Worm (Caenorhabditis elegans) whole organism, L4 larva: Measurements from ENCODE around the gene T15H9.5.

Experiments
- D1046.2 ChIP-seq: fragments of 200-800 bp; sonication (Bioruptor generic); IDR thresholded peaks from 2 replicates; pipeline ENCODE4 v1.3.6; 2022; ENCODE audit warnings: missing genetic modification characterization, missing compliant biosample characterization
- F37D6.2 ChIP-seq: sonication (generic microtip); optimal IDR thresholded peaks from 2 replicates; lab custom pipeline; 2016; ENCODE audit warnings: mild to moderate bottlenecking, missing genetic modification characterization, missing compliant biosample characterization
- F44E2.7 ChIP-seq: fragments of 200-800 bp; sonication (Bioruptor generic); IDR thresholded peaks from 2 replicates; pipeline ENCODE4 v2.1.2; 2022; ENCODE audit warnings: missing genetic modification characterization, missing compliant biosample characterization
- F49E8.2 ChIP-seq: sonication (generic microtip); optimal IDR thresholded peaks from 2 replicates; lab custom pipeline; 2016; ENCODE audit warnings: missing compliant biosample characterization, mild to moderate bottlenecking, missing genetic modification characterization, borderline replicate concordance
- Y5F2A.4 ChIP-seq: fragments of 200-800 bp; sonication (Bioruptor generic); optimal IDR thresholded peaks from 2 replicates; lab custom pipeline; 2018; ENCODE audit warnings: mild to moderate bottlenecking, missing genetic modification characterization, missing compliant biosample characterization
- Y75B8A.6 ChIP-seq: fragments of 200-800 bp; sonication (Bioruptor generic); IDR thresholded peaks from 2 replicates; pipeline ENCODE4 v1.3.6; 2022; ENCODE audit warnings: missing genetic modification reagents, missing genetic modification characterization, missing compliant biosample characterization
- ZK546.5 ChIP-seq, 2 experiments: sonication (generic microtip); optimal IDR thresholded peaks; 2 replicates each; lab custom pipeline; 2017; ENCODE audit warnings: missing biosample characterization in 2 of 2, missing genetic modification characterization in 2 of 2
- aha-1 ChIP-seq: fragments of 150-350 bp; peaks from one replicate; lab custom pipeline; 2014; ENCODE audit warnings: missing biosample characterization, missing genetic modification characterization
- aly-2 ChIP-seq: sonication (generic microtip); optimal IDR thresholded peaks from 2 replicates; lab custom pipeline; 2018; ENCODE audit warnings: missing biosample characterization, missing genetic modification characterization
- arid-1 ChIP-seq: fragments of 200-800 bp; sonication (Bioruptor generic); conservative IDR thresholded peaks from 2 replicates; pipeline ENCODE4 v1.3.6; 2022; ENCODE audit warnings: missing genetic modification reagents, missing genetic modification characterization, missing compliant biosample characterization
- ceh-28 ChIP-seq: fragments of 150-350 bp; optimal IDR thresholded peaks from 2 replicates; lab custom pipeline; 2014; ENCODE audit warnings: missing biosample characterization, missing genetic modification reagents, missing genetic modification characterization
- ces-1 ChIP-seq: fragments of 150-350 bp; sonication (generic microtip); optimal IDR thresholded peaks from 4 replicates; lab custom pipeline; 2014; ENCODE audit warnings: missing biosample characterization, missing genetic modification reagents, missing genetic modification characterization
- daf-16 ChIP-seq, 3 experiments: sonication (generic microtip); optimal IDR thresholded peaks; 2 replicates each; lab custom pipeline; 2016 to 2017; ENCODE audit warnings: missing genetic modification characterization in 3 of 3, missing genetic modification reagents in 3 of 3, mild to moderate bottlenecking in 2 of 3, missing compliant biosample characterization in 2 of 3, missing biosample characterization in 1 of 3, moderate library complexity in 1 of 3
- daf-19 ChIP-seq: fragments of 200-800 bp; sonication (Bioruptor generic); conservative IDR thresholded peaks from 2 replicates; pipeline ENCODE4 v1.3.6; 2022; ENCODE audit warnings: missing genetic modification characterization, missing compliant biosample characterization
- daf-8 ChIP-seq: fragments of 200-800 bp; sonication (Bioruptor generic); IDR thresholded peaks from 2 replicates; pipeline ENCODE4 v1.3.6; 2022; ENCODE audit warnings: missing genetic modification characterization, missing compliant biosample characterization
- dmd-8 ChIP-seq: fragments of 200-800 bp; sonication (Bioruptor generic); IDR thresholded peaks from 2 replicates; pipeline ENCODE4 v1.3.6; 2022; ENCODE audit warnings: missing genetic modification characterization, missing compliant biosample characterization
- dpl-1 ChIP-seq: fragments of 150-350 bp; optimal IDR thresholded peaks from 2 replicates; lab custom pipeline; 2014; ENCODE audit warnings: missing biosample characterization, missing genetic modification reagents, missing genetic modification characterization
- duxl-1 ChIP-seq: sonication (generic microtip); optimal IDR thresholded peaks from 2 replicates; lab custom pipeline; 2016; ENCODE audit warnings: mild to moderate bottlenecking, missing genetic modification characterization, moderate library complexity, missing compliant biosample characterization; ENCODE audit not compliant: poor library complexity
- dve-1 ChIP-seq: sonication (generic microtip); optimal IDR thresholded peaks from 2 replicates; lab custom pipeline; 2017; ENCODE audit warnings: antibody characterized with exemption, mild to moderate bottlenecking, missing genetic modification characterization, missing compliant biosample characterization; ENCODE audit not compliant: insufficient read depth
- egl-43 ChIP-seq: fragments of 200-800 bp; sonication (Bioruptor generic); IDR thresholded peaks from 2 replicates; pipeline ENCODE4 v1.3.6; 2022; ENCODE audit warnings: missing genetic modification reagents, missing genetic modification characterization, missing compliant biosample characterization
- fos-1 ChIP-seq: fragments of 150-350 bp; optimal IDR thresholded peaks from 2 replicates; lab custom pipeline; 2014; ENCODE audit warnings: missing biosample characterization, missing genetic modification characterization
- hif-1 ChIP-seq, 2 experiments: sonication (generic microtip); optimal IDR thresholded peaks; 2 replicates each; lab custom pipeline; 2016 to 2017; ENCODE audit warnings: missing compliant biosample characterization in 2 of 2, missing genetic modification characterization in 2 of 2, missing genetic modification reagents in 2 of 2, missing genotype in 2 of 2, mild to moderate bottlenecking in 1 of 2
- hlh-30 ChIP-seq: sonication (generic microtip); optimal IDR thresholded peaks from 2 replicates; lab custom pipeline; 2017; ENCODE audit warnings: antibody characterized with exemption, mild to moderate bottlenecking, missing genetic modification characterization, missing compliant biosample characterization; ENCODE audit not compliant: insufficient read depth
- lin-1 ChIP-seq: fragments of 200-800 bp; sonication (Bioruptor generic); IDR thresholded peaks from 2 replicates; pipeline ENCODE4 v1.3.6; 2022; ENCODE audit warnings: missing genetic modification reagents, missing genetic modification characterization, missing compliant biosample characterization
- lin-13 ChIP-seq: fragments of 150-350 bp; optimal IDR thresholded peaks from 2 replicates; lab custom pipeline; 2014; ENCODE audit warnings: missing biosample characterization, missing genetic modification reagents, missing genetic modification characterization
- lin-15B ChIP-seq: fragments of 150-350 bp; sonication (generic microtip); optimal IDR thresholded peaks from 3 replicates; lab custom pipeline; 2014; ENCODE audit warnings: missing biosample characterization, missing genetic modification characterization
- lin-38 ChIP-seq: fragments of 200-800 bp; sonication (Bioruptor generic); IDR thresholded peaks from 2 replicates; pipeline ENCODE4 v1.3.6; 2022; ENCODE audit warnings: missing genetic modification reagents, missing genetic modification characterization, missing compliant biosample characterization
- lin-39 ChIP-seq: fragments of 150-350 bp; optimal IDR thresholded peaks from 2 replicates; lab custom pipeline; 2014; ENCODE audit warnings: missing biosample characterization, missing genetic modification reagents, missing genetic modification characterization
- mdt-29 ChIP-seq: fragments of 200-800 bp; sonication (Bioruptor generic); IDR thresholded peaks from 2 replicates; pipeline ENCODE4 v1.3.6; 2022; ENCODE audit warnings: missing genetic modification reagents, missing genetic modification characterization, missing compliant biosample characterization
- mep-1 ChIP-seq: fragments of 150-350 bp; sonication (generic microtip); optimal IDR thresholded peaks from 3 replicates; lab custom pipeline; 2014; ENCODE audit warnings: missing biosample characterization, missing genetic modification characterization
- mxl-3 ChIP-seq: fragments of 200-800 bp; sonication (Bioruptor generic); optimal IDR thresholded peaks from 2 replicates; lab custom pipeline; 2018; ENCODE audit warnings: mild to moderate bottlenecking, missing genetic modification characterization, missing compliant biosample characterization
- nhr-11 ChIP-seq: fragments of 150-350 bp; optimal IDR thresholded peaks from 2 replicates; lab custom pipeline; 2014; ENCODE audit warnings: missing biosample characterization, missing genetic modification characterization
- nhr-25 ChIP-seq: sonication (generic microtip); optimal IDR thresholded peaks from 2 replicates; lab custom pipeline; 2017; ENCODE audit warnings: missing genetic modification characterization, mild to moderate bottlenecking, missing compliant biosample characterization, antibody characterized with exemption, moderate library complexity, borderline replicate concordance; ENCODE audit not compliant: insufficient read depth
- nhr-48 ChIP-seq: sonication (generic microtip); optimal IDR thresholded peaks from 2 replicates; lab custom pipeline; 2016; ENCODE audit warnings: mild to moderate bottlenecking, missing genetic modification characterization, missing compliant biosample characterization
- nhr-6 ChIP-seq: fragments of 150-350 bp; optimal IDR thresholded peaks from 2 replicates; lab custom pipeline; 2014; ENCODE audit warnings: missing biosample characterization, missing genetic modification characterization
- nhr-77 ChIP-seq: fragments of 150-350 bp; optimal IDR thresholded peaks from 2 replicates; lab custom pipeline; 2014; ENCODE audit warnings: missing biosample characterization, missing genetic modification characterization
- php-3 ChIP-seq: fragments of 200-800 bp; sonication (Bioruptor generic); IDR thresholded peaks from 2 replicates; pipeline ENCODE4 v1.3.6; 2022; ENCODE audit warnings: missing genetic modification reagents, missing genetic modification characterization, missing compliant biosample characterization
- rbr-2 ChIP-seq: sonication (generic microtip); optimal IDR thresholded peaks from 2 replicates; lab custom pipeline; 2016; ENCODE audit warnings: missing genotype, missing genetic modification characterization, missing compliant biosample characterization
- set-16 ChIP-seq: fragments of 200-800 bp; sonication (Bioruptor generic); IDR thresholded peaks from 2 replicates; pipeline ENCODE4 v1.3.6; 2022; ENCODE audit warnings: missing genetic modification reagents, missing genetic modification characterization, missing compliant biosample characterization
- skn-1 ChIP-seq: fragments of 150-350 bp; optimal IDR thresholded peaks from 2 replicates; lab custom pipeline; 2014; ENCODE audit warnings: missing biosample characterization, missing genetic modification characterization
- snpc-1.2 ChIP-seq: fragments of 200-800 bp; sonication (Bioruptor generic); IDR thresholded peaks from 2 replicates; pipeline ENCODE4 v1.3.6; 2022; ENCODE audit warnings: missing genetic modification reagents, missing genetic modification characterization, missing compliant biosample characterization
- tra-1 ChIP-seq: fragments of 200-800 bp; sonication (Bioruptor generic); IDR thresholded peaks from 2 replicates; pipeline ENCODE4 v1.3.6; 2022; ENCODE audit warnings: missing genetic modification reagents, missing genetic modification characterization, missing compliant biosample characterization
- vab-7 ChIP-seq: fragments of 200-800 bp; sonication (Bioruptor generic); IDR thresholded peaks from 2 replicates; pipeline ENCODE4 v1.3.6; 2022; ENCODE audit warnings: missing genetic modification reagents, missing genetic modification characterization, missing compliant biosample characterization
- zfp-2 ChIP-seq: sonication (generic microtip); optimal IDR thresholded peaks from 2 replicates; lab custom pipeline; 2016; ENCODE audit warnings: mild to moderate bottlenecking, missing genetic modification characterization, missing compliant biosample characterization
- zip-11 ChIP-seq: fragments of 200-800 bp; sonication (Bioruptor generic); IDR thresholded peaks from 2 replicates; pipeline ENCODE4 v1.3.6; 2022; ENCODE audit warnings: missing genetic modification characterization, missing compliant biosample characterization
- zip-2 ChIP-seq: fragments of 150-350 bp; optimal IDR thresholded peaks from 2 replicates; lab custom pipeline; 2014; ENCODE audit warnings: missing biosample characterization, missing genetic modification characterization
- ztf-11 ChIP-seq: fragments of 150-350 bp; optimal IDR thresholded peaks from 2 replicates; lab custom pipeline; 2014; ENCODE audit warnings: missing biosample characterization, missing genetic modification characterization
- ztf-7 ChIP-seq: fragments of 150-350 bp; optimal IDR thresholded peaks from 2 replicates; lab custom pipeline; 2014; ENCODE audit warnings: missing biosample characterization, missing genetic modification characterization

The T15H9.5 gene

ce11 chrII:9604063-9604462, 7.2 kb downstream of the T15H9.5 start (continued):
- TF ChIP-seq lin-39 (tag; lab: Kevin White, UChicago) (no peak), php-3 (GFP tag; lab: Robert Waterston, UW) (no peak), mxl-3 (peak; percentile 34), arid-1 (GFP tag; lab: Robert Waterston, UW) (no peak), daf-8 (GFP tag; lab: Robert Waterston, UW) (no peak), set-16 (GFP tag; lab: Robert Waterston, UW) (no peak), ces-1 (GFP tag; lab: Kevin White, UChicago) (no peak), ztf-7 (tag; lab: Kevin White, UChicago) (no peak), snpc-1.2 (GFP tag; lab: Robert Waterston, UW) (no peak), lin-15B (tag; lab: Kevin White, UChicago) (no peak)

ce11 chrII:9603419-9603818, 7.8 kb downstream of the T15H9.5 start:
- TF ChIP-seq mep-1 (peak; percentile 96), tra-1 (GFP tag; lab: Robert Waterston, UW) (peak; percentile 97), mdt-29 (GFP tag; lab: Robert Waterston, UW) (peak; percentile 61; the same call in 1 of the 2 replicates), set-16 (GFP tag; lab: Robert Waterston, UW) (no peak), F44E2.7 (GFP tag; lab: Robert Waterston, UW) (no peak), lin-13 (GFP tag; lab: Kevin White, UChicago) (peak; percentile 78), Y5F2A.4 (GFP tag; lab: Kevin White, UChicago) (no peak), skn-1 (no peak), hlh-30 (tag; lab: Kevin White, UChicago) (peak; percentile 99), Y75B8A.6 (GFP tag; lab: Robert Waterston, UW) (0 out of 2 replicates have a peak, but pooled peaks have one; percentile 16), lin-39 (tag; lab: Kevin White, UChicago) (peak; percentile 42), ceh-28 (tag; lab: Kevin White, UChicago) (no peak), nhr-11 (tag; lab: Kevin White, UChicago) (peak; percentile 100), fos-1 (tag; lab: Kevin White, UChicago) (peak; percentile 75), F49E8.2 (tag; lab: Kevin White, UChicago) (no peak), rbr-2 (peak; percentile 79), php-3 (GFP tag; lab: Robert Waterston, UW) (peak; percentile 84), duxl-1 (tag; lab: Kevin White, UChicago) (peak; percentile 53), mxl-3 (peak; percentile 99), daf-16 (GFP tag; optimal IDR thresholded peaks at IDR 0.05; lab: Kevin White, UChicago) (peak; percentile 72 to 82), daf-16 (tag; optimal IDR thresholded peaks at IDR 0.05; lab: Kevin White, UChicago) (peak; percentile 98), ces-1 (GFP tag; lab: Kevin White, UChicago) (no peak), F37D6.2 (tag; lab: Kevin White, UChicago) (peak; percentile 42), nhr-48 (tag; lab: Kevin White, UChicago) (peak; percentile 97), aly-2 (tag; lab: Kevin White, UChicago) (no peak), nhr-25 (tag; lab: Kevin White, UChicago) (peak; percentile 62), ZK546.5 (tag; optimal IDR thresholded peaks at IDR 0.05; lab: Kevin White, UChicago) (no peak), nhr-6 (peak; percentile 98), dmd-8 (GFP tag; lab: Robert Waterston, UW) (no peak), egl-43 (GFP tag; lab: Robert Waterston, UW) (no peak), lin-1 (peak; percentile 53; the same call in 1 of the 2 replicates), lin-15B (tag; lab: Kevin White, UChicago) (no peak), aha-1 (peak; percentile 98), zip-11 (GFP tag; lab: Robert Waterston, UW) (no peak), hif-1 (tag; optimal IDR thresholded peaks at IDR 0.05; lab: Kevin White, UChicago) (peak; percentile 75 to 96), vab-7 (GFP tag; lab: Robert Waterston, UW) (no peak), dpl-1 (GFP tag; lab: Kevin White, UChicago) (peak; percentile 70), lin-38 (GFP tag; lab: Robert Waterston, UW) (no peak; the same call in 1 of the 2 replicates), ztf-11 (tag; lab: Kevin White, UChicago) (no peak), nhr-77 (peak; percentile 94), D1046.2 (GFP tag; lab: Robert Waterston, UW) (no peak), dve-1 (peak; percentile 99), zip-2 (tag; lab: Kevin White, UChicago) (peak; percentile 37), zfp-2 (tag; lab: Kevin White, UChicago) (peak; percentile 38), daf-19 (GFP tag; lab: Robert Waterston, UW) (no peak)
